Worm (Caenorhabditis elegans) whole organism, young adult: ENCODE results near the gene T14B4.8.

Experiments used
- attf-5 ChIP-seq: fragments of 200-800 bp; sonication (Bioruptor generic); optimal IDR thresholded peaks from 2 replicates; lab custom pipeline; 2018; ENCODE audit warnings: mild to moderate bottlenecking, missing genetic modification characterization, missing compliant biosample characterization
- dpl-1 ChIP-seq: fragments of 150-350 bp; optimal IDR thresholded peaks from 2 replicates; lab custom pipeline; 2014; ENCODE audit warnings: missing biosample characterization, missing genetic modification reagents, missing genetic modification characterization
- let-526 ChIP-seq: fragments of 200-800 bp; sonication (Bioruptor generic); IDR thresholded peaks from 2 replicates; pipeline ENCODE4 v1.3.6; 2022; ENCODE audit warnings: missing genetic modification reagents, missing genetic modification characterization, missing compliant biosample characterization
- pha-4 ChIP-seq: fragments of 150-350 bp; sonication (generic microtip); optimal IDR thresholded peaks from 2 replicates; lab custom pipeline; 2014; ENCODE audit warnings: missing biosample characterization, missing genetic modification reagents, missing genetic modification characterization
- repo-1 ChIP-seq: sonication (generic microtip); optimal IDR thresholded peaks from 2 replicates; lab custom pipeline; 2017; ENCODE audit warnings: mild to moderate bottlenecking, missing genetic modification characterization, missing compliant biosample characterization
- snpc-4 ChIP-seq, 5 experiments: fragments of 150-350 bp in 1 of 5; sonication (generic microtip) in 4 of 5; optimal IDR thresholded peaks; 2 replicates each; lab custom pipeline; 2014 to 2018; ENCODE audit warnings: missing genetic modification characterization in 5 of 5, missing biosample characterization in 3 of 5, antibody characterized with exemption in 2 of 5, mild to moderate bottlenecking in 2 of 5, missing compliant biosample characterization in 2 of 5, missing genotype in 2 of 5, moderate library complexity in 2 of 5, missing genetic modification reagents in 1 of 5

DNA sequence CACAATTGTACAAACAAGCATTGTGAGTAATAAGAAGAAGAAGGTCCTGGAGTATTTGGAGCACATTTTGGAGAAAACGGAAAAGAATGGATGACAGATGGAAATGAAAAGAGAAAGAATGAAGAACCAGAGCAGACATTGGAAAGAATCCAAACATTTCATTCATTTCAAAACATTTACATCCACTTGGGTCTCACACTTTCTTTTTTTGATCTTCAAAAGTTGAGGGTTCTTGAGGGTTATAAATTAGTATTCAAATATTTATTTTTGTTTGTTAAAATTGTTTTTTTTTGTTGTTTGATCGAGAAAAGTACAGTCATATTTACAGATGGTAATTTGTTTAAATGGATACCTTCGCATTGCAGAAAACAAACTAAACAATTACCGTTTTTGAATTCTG lies 4.5 kb upstream of the T14B4.8 start, which contains the start of gene T14B4.9:
- TF ChIP-seq attf-5 (GFP tag; lab: Kevin White, UChicago): no peak
- no peak for TF ChIP-seq snpc-4 (GFP tag; optimal IDR thresholded peaks at IDR 0.05; lab: Kevin White, UChicago)
- no peak for TF ChIP-seq snpc-4 (tag; optimal IDR thresholded peaks at IDR 0.05; lab: Kevin White, UChicago)
- TF ChIP-seq dpl-1 (GFP tag; lab: Kevin White, UChicago): no peak
- no peak for TF ChIP-seq let-526 (GFP tag; lab: Robert Waterston, UW)
- no peak for TF ChIP-seq repo-1
- no peak for TF ChIP-seq pha-4 (tag; lab: Kevin White, UChicago)
